Fruit fly (Drosophila melanogaster) whole organism, prepupa: ENCODE results near the gene CG46308.
A peak's percentile ranks its signal among the peaks of the same experiment; 100 is the strongest.

Experiments
- Blimp-1 ChIP-seq: fragments of 200-800 bp; sonication (Bioruptor generic); optimal IDR thresholded peaks from 3 replicates; lab custom pipeline; 2017; ENCODE audit warnings: missing biosample characterization, missing genetic modification characterization, mild to moderate bottlenecking, moderate library complexity, missing genetic modification reagents
- CG10631 ChIP-seq: fragments of 200-800 bp; sonication (Bioruptor generic); optimal IDR thresholded peaks from 2 replicates; lab custom pipeline; 2016; ENCODE audit warnings: missing biosample characterization, missing genetic modification characterization
- CG10669 ChIP-seq: fragments of 200-800 bp; sonication (Bioruptor generic); optimal IDR thresholded peaks from 3 replicates; lab custom pipeline; 2018; ENCODE audit warnings: missing biosample characterization, mild to moderate bottlenecking, missing genetic modification characterization, moderate library complexity
- CG11762 ChIP-seq: fragments of 200-800 bp; sonication (Bioruptor generic); optimal IDR thresholded peaks from 3 replicates; lab custom pipeline; 2016; ENCODE audit warnings: missing biosample characterization, missing genetic modification characterization; ENCODE audit not compliant: insufficient read depth
- CG11902 ChIP-seq: fragments of 200-800 bp; sonication (Bioruptor generic); optimal IDR thresholded peaks from 3 replicates; lab custom pipeline; 2016; ENCODE audit warnings: missing biosample characterization, missing genetic modification characterization
- CG1621 ChIP-seq: fragments of 200-800 bp; sonication (Bioruptor generic); optimal IDR thresholded peaks from 3 replicates; lab custom pipeline; 2018; ENCODE audit warnings: missing biosample characterization, mild to moderate bottlenecking, missing genetic modification characterization
- CG16779 ChIP-seq: fragments of 200-800 bp; sonication (Bioruptor generic); optimal IDR thresholded peaks from 3 replicates; lab custom pipeline; 2017; ENCODE audit warnings: missing biosample characterization, mild to moderate bottlenecking, missing genetic modification characterization
- CG3032 ChIP-seq: fragments of 200-800 bp; optimal IDR thresholded peaks from 2 replicates; lab custom pipeline; 2019; ENCODE audit warnings: missing biosample characterization, mild to moderate bottlenecking, missing genetic modification characterization, moderate library complexity
- CG31627 ChIP-seq: fragments of 200-800 bp; sonication (Bioruptor generic); optimal IDR thresholded peaks from 3 replicates; lab custom pipeline; 2016; ENCODE audit warnings: missing biosample characterization, missing genetic modification characterization
- CG32006 ChIP-seq: fragments of 200-800 bp; sonication (Bioruptor generic); optimal IDR thresholded peaks from 3 replicates; lab custom pipeline; 2017; ENCODE audit warnings: missing biosample characterization, mild to moderate bottlenecking, missing genetic modification characterization
- CG34406 ChIP-seq: fragments of 200-800 bp; sonication (Bioruptor generic); optimal IDR thresholded peaks from 3 replicates; lab custom pipeline; 2016; ENCODE audit warnings: missing biosample characterization, missing genetic modification characterization
- CG3919 ChIP-seq: fragments of 200-800 bp; sonication (Bioruptor generic); optimal IDR thresholded peaks from 3 replicates; lab custom pipeline; 2016; ENCODE audit warnings: missing biosample characterization, missing genetic modification characterization
- CG6163 ChIP-seq: fragments of 200-800 bp; sonication (Bioruptor generic); IDR thresholded peaks from 3 replicates; pipeline ENCODE4 v1.3.6; 2022; ENCODE audit warnings: missing biosample characterization, missing genetic modification characterization
- CG6276 ChIP-seq: fragments of 200-800 bp; sonication (Bioruptor generic); optimal IDR thresholded peaks from 2 replicates; lab custom pipeline; 2017; ENCODE audit warnings: missing biosample characterization, mild to moderate bottlenecking, missing genetic modification characterization
- CG6792 ChIP-seq: fragments of 200-800 bp; sonication (Bioruptor generic); optimal IDR thresholded peaks from 3 replicates; lab custom pipeline; 2016; ENCODE audit warnings: missing biosample characterization, missing genetic modification characterization
- CG7368 ChIP-seq: fragments of 200-800 bp; sonication (Bioruptor generic); optimal IDR thresholded peaks from 3 replicates; lab custom pipeline; 2016; ENCODE audit warnings: missing biosample characterization, missing genetic modification characterization
- CG8119 ChIP-seq: fragments of 200-800 bp; sonication (Bioruptor generic); IDR thresholded peaks from 3 replicates; pipeline ENCODE4 v1.3.6; 2022; ENCODE audit warnings: missing biosample characterization, missing genetic modification characterization
- CG8319 ChIP-seq: fragments of 200-800 bp; sonication (Bioruptor generic); optimal IDR thresholded peaks from 3 replicates; lab custom pipeline; 2016; ENCODE audit warnings: missing biosample characterization, missing genetic modification characterization
- CG8632 ChIP-seq: fragments of 200-800 bp; sonication (Bioruptor generic); optimal IDR thresholded peaks from 3 replicates; lab custom pipeline; 2016; ENCODE audit warnings: missing biosample characterization, missing genetic modification characterization
- CG9139 ChIP-seq: fragments of 200-800 bp; sonication (Bioruptor generic); optimal IDR thresholded peaks from 3 replicates; lab custom pipeline; 2017; ENCODE audit warnings: missing biosample characterization, mild to moderate bottlenecking, missing genetic modification characterization
- Eip75B ChIP-seq: fragments of 200-800 bp; sonication (Bioruptor generic); optimal IDR thresholded peaks from 3 replicates; lab custom pipeline; 2016; ENCODE audit warnings: missing biosample characterization, missing genetic modification characterization
- Eip78C ChIP-seq: fragments of 200-800 bp; sonication (Bioruptor generic); peaks from one replicate; lab custom pipeline; 2016; ENCODE audit warnings: missing biosample characterization, missing genetic modification characterization
- Eip93F ChIP-seq: fragments of 200-800 bp; sonication (Bioruptor generic); optimal IDR thresholded peaks from 2 replicates; lab custom pipeline; 2016; ENCODE audit warnings: missing biosample characterization, mild to moderate bottlenecking, missing genetic modification characterization
- Ets21C ChIP-seq: fragments of 200-800 bp; sonication (Bioruptor generic); optimal IDR thresholded peaks from 3 replicates; lab custom pipeline; 2016; ENCODE audit warnings: missing biosample characterization, missing genetic modification characterization
- Ets96B ChIP-seq: fragments of 200-800 bp; optimal IDR thresholded peaks from 2 replicates; lab custom pipeline; 2019; ENCODE audit warnings: missing biosample characterization, mild to moderate bottlenecking, missing genetic modification characterization, moderate library complexity
- Gug ChIP-seq: fragments of 200-800 bp; sonication (Bioruptor generic); IDR thresholded peaks from 2 replicates; pipeline ENCODE4 v1.3.6; 2022; ENCODE audit warnings: missing biosample characterization, missing genetic modification characterization
- Hr38 ChIP-seq: sonication (Bioruptor generic); optimal IDR thresholded peaks from 2 replicates; lab custom pipeline; 2016; ENCODE audit warnings: missing biosample characterization, missing genetic modification characterization
- Hr4 ChIP-seq: fragments of 200-800 bp; sonication (Bioruptor generic); optimal IDR thresholded peaks from 3 replicates; lab custom pipeline; 2016; ENCODE audit warnings: missing biosample characterization, missing genetic modification characterization
- Smox ChIP-seq: fragments of 200-800 bp; sonication (Bioruptor generic); optimal IDR thresholded peaks from 3 replicates; lab custom pipeline; 2016; ENCODE audit warnings: missing biosample characterization, missing genetic modification characterization
- Sox102F ChIP-seq: fragments of 200-800 bp; sonication (Bioruptor generic); optimal IDR thresholded peaks from 2 replicates; lab custom pipeline; 2016; ENCODE audit warnings: missing biosample characterization, mild to moderate bottlenecking, missing genetic modification characterization
- Sox14 ChIP-seq: fragments of 200-800 bp; sonication (Bioruptor generic); optimal IDR thresholded peaks from 3 replicates; lab custom pipeline; 2016; ENCODE audit warnings: missing biosample characterization, missing genetic modification characterization
- achi ChIP-seq: fragments of 200-800 bp; sonication (Bioruptor generic); optimal IDR thresholded peaks from 3 replicates; lab custom pipeline; 2016; ENCODE audit warnings: missing biosample characterization, missing genetic modification characterization
- acj6 ChIP-seq: fragments of 200-800 bp; sonication (Bioruptor generic); optimal IDR thresholded peaks from 3 replicates; lab custom pipeline; 2016; ENCODE audit warnings: missing biosample characterization, missing genetic modification characterization
- cyc ChIP-seq: fragments of 200-800 bp; sonication (Bioruptor generic); optimal IDR thresholded peaks from 3 replicates; lab custom pipeline; 2016; ENCODE audit warnings: missing biosample characterization, missing genetic modification characterization
- eg ChIP-seq: fragments of 200-800 bp; sonication (Bioruptor generic); IDR thresholded peaks from 3 replicates; pipeline ENCODE4 v1.3.6; 2022; ENCODE audit warnings: missing biosample characterization, missing genetic modification characterization
- fd59A ChIP-seq: fragments of 200-800 bp; sonication (Bioruptor generic); optimal IDR thresholded peaks from 2 replicates; lab custom pipeline; 2017; ENCODE audit warnings: missing biosample characterization, mild to moderate bottlenecking, missing genetic modification characterization, missing genetic modification reagents
- fd85E ChIP-seq: fragments of 200-800 bp; sonication (Bioruptor generic); optimal IDR thresholded peaks from 3 replicates; lab custom pipeline; 2016; ENCODE audit warnings: missing biosample characterization, missing genetic modification characterization
- fkh ChIP-seq: fragments of 200-800 bp; sonication (Bioruptor generic); optimal IDR thresholded peaks from 3 replicates; lab custom pipeline; 2017; ENCODE audit warnings: missing biosample characterization, mild to moderate bottlenecking, missing genetic modification characterization, moderate library complexity
- lz ChIP-seq: fragments of 200-800 bp; sonication (Bioruptor generic); optimal IDR thresholded peaks from 3 replicates; lab custom pipeline; 2016; ENCODE audit warnings: missing biosample characterization, missing genetic modification characterization
- net ChIP-seq: fragments of 200-800 bp; sonication (Bioruptor generic); optimal IDR thresholded peaks from 3 replicates; lab custom pipeline; 2016; ENCODE audit warnings: missing biosample characterization, missing genetic modification characterization
- salr ChIP-seq, 2 experiments: fragments of 200-800 bp; sonication (Bioruptor generic); optimal IDR thresholded peaks; 3 replicates each; lab custom pipeline; 2016 to 2018; ENCODE audit warnings: missing biosample characterization in 2 of 2, missing genetic modification characterization in 2 of 2, mild to moderate bottlenecking in 1 of 2
- spab ChIP-seq: fragments of 200-800 bp; sonication (Bioruptor generic); optimal IDR thresholded peaks from 2 replicates; lab custom pipeline; 2017; ENCODE audit warnings: missing biosample characterization, mild to moderate bottlenecking, missing genetic modification characterization, missing genetic modification reagents
- ss ChIP-seq, 2 experiments: fragments of 200-800 bp; sonication (Bioruptor generic); optimal IDR thresholded peaks; 2 replicates in 1 of 2; 3 replicates in 1 of 2; lab custom pipeline; 2017 to 2018; ENCODE audit warnings: mild to moderate bottlenecking in 2 of 2, missing biosample characterization in 2 of 2, missing genetic modification characterization in 2 of 2, moderate library complexity in 1 of 2
- svp ChIP-seq: fragments of 200-800 bp; sonication (Bioruptor generic); peaks from one replicate; lab custom pipeline; 2016; ENCODE audit warnings: missing biosample characterization, missing genetic modification characterization
- topi ChIP-seq: fragments of 200-800 bp; sonication (Bioruptor generic); optimal IDR thresholded peaks from 3 replicates; lab custom pipeline; 2016; ENCODE audit warnings: missing biosample characterization, missing genetic modification characterization
- vri ChIP-seq: fragments of 200-800 bp; sonication (Bioruptor generic); optimal IDR thresholded peaks from 3 replicates; lab custom pipeline; 2016; ENCODE audit warnings: missing biosample characterization, mild to moderate bottlenecking, missing genetic modification characterization

CG46308 gene

DNA sequence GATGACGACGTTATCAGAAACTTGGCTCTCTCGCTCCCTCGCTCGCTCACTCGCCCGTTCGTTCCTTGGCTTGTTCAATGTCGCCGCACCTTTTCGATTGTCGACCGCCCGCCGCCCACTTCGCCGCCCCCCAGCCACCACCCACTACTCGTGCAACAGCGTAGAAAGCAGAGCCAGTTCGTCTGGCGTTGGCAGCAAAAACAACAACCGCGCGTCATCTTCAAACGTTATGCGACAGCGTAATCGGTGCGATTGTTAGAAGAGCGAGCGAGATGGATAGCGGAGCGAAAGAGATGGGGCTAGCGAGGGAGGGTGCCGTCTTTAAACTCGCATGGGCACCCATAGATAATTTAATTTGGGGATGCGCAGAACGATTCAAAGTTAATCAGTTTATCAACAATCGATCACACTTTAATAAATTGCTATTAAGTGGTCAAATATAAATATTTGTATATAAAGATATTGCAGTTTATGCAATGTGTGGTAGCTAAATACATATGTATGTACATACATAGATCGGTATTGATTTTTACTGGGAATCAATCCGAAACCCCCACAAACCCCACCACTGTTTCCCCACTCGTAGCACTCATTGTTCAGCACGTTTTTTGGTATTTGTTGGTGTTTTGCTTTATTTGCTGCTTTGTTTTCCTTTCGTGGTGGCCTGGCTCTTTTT is 52.8 kb downstream of the CG46308 start (continued):
- TF ChIP-seq Sox14 (peak; percentile 82), fd85E (no peak), CG31627 (peak; percentile 84), CG10631 (peak; percentile 40), Eip75B (GFP tag; lab: Kevin White, UChicago) (no peak), CG8632 (peak; percentile 37), Sox102F (peak; percentile 77), Hr38 (GFP tag; lab: Kevin White, UChicago) (no peak), acj6 (GFP tag; lab: Kevin White, UChicago) (peak; percentile 74), CG6163 (GFP tag; lab: Robert Waterston, UW) (peak; percentile 49; the same call in 2 of the 3 replicates), Gug (GFP tag; lab: Robert Waterston, UW) (no peak), Smox (GFP tag; lab: Kevin White, UChicago) (peak; percentile 84), fkh (GFP tag; lab: Kevin White, UChicago) (peak; percentile 45), topi (GFP tag; lab: Kevin White, UChicago) (peak; percentile 55), CG7368 (GFP tag; lab: Kevin White, UChicago) (peak; percentile 22), CG8119 (GFP tag; lab: Robert Waterston, UW) (peak; percentile 78), CG11902 (GFP tag; lab: Kevin White, UChicago) (peak; percentile 7), Eip93F (GFP tag; lab: Kevin White, UChicago) (peak; percentile 69), CG32006 (GFP tag; lab: Kevin White, UChicago) (peak; percentile 83), Eip78C (peak; percentile 75), CG6276 (GFP tag; lab: Kevin White, UChicago) (peak; percentile 0), CG11762 (GFP tag; lab: Kevin White, UChicago) (peak; percentile 47), Ets21C (GFP tag; lab: Kevin White, UChicago) (peak; percentile 63), vri (GFP tag; lab: Kevin White, UChicago) (peak; percentile 95), CG8319 (no peak), salr (GFP tag; optimal IDR thresholded peaks at IDR 0.05; lab: Kevin White, UChicago) (no peak), CG10669 (GFP tag; lab: Kevin White, UChicago) (no peak), CG34406 (peak; percentile 55), CG9139 (GFP tag; lab: Kevin White, UChicago) (no peak), CG16779 (tag; lab: Kevin White, UChicago) (no peak), CG3919 (GFP tag; lab: Kevin White, UChicago) (no peak), ss (GFP tag; optimal IDR thresholded peaks at IDR 0.05; lab: Kevin White, UChicago) (no peak)

DNA sequence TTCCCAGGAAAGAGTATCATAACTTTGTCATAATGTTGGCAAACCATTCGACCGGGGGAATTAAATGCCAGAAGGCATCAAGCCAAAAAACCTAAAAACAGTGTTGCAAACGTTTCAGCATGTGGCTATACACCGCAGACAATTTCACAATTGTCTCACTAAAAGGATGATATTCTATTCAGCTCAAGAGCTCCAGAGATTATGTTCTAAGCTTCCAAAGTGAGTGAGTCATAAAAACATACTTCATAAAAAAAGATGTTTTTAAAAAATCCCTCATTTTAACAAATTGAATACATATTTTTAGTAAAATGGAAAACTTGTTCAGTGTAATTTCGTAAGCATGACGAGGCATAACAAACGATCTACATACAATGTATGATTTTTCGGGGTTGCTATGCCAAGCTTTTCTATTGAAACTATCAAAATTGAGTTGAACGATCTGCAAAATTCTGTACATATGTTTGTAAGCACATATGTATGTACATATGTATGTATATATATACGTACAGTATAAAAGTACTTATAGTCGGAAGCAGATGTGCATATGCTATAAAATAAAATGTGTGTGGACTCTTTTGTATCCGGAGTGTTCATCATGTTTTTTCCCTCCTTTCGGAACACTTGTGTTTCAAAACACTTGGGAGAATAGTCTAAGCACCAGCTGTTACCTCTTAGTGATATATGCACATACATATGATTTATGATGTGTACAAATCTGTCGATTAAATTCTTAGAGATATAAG is 53.5 kb downstream of the CG46308 start:
- TF ChIP-seq vri (GFP tag; lab: Kevin White, UChicago) = no peak
- TF ChIP-seq net = no peak
- no peak for TF ChIP-seq achi (GFP tag; lab: Kevin White, UChicago)
- TF ChIP-seq Blimp-1 (GFP tag; lab: Kevin White, UChicago) = no peak
- TF ChIP-seq Hr4 (GFP tag; lab: Kevin White, UChicago) = peak; percentile 24
- no peak for TF ChIP-seq CG16779 (tag; lab: Kevin White, UChicago)
- no peak for TF ChIP-seq CG6792
- no peak for TF ChIP-seq Ets21C (GFP tag; lab: Kevin White, UChicago)
- TF ChIP-seq topi (GFP tag; lab: Kevin White, UChicago) = peak; percentile 44
- no peak for TF ChIP-seq fd59A (GFP tag; lab: Kevin White, UChicago)
- TF ChIP-seq Eip75B (GFP tag; lab: Kevin White, UChicago) = peak; percentile 22
- TF ChIP-seq spab (GFP tag; lab: Kevin White, UChicago) = peak; percentile 15
- peak; percentile 79 for TF ChIP-seq Eip78C
- peak; percentile 37 for TF ChIP-seq Ets96B (tag; lab: Kevin White, UChicago)
- no peak for TF ChIP-seq lz (GFP tag; lab: Kevin White, UChicago)
- peak; percentile 10 for TF ChIP-seq CG3032
- TF ChIP-seq Hr38 (GFP tag; lab: Kevin White, UChicago) = no peak
- TF ChIP-seq Sox102F = no peak
- peak; percentile 70 for TF ChIP-seq eg (GFP tag; lab: Robert Waterston, UW)
- peak; percentile 38 for TF ChIP-seq CG10669 (GFP tag; lab: Kevin White, UChicago)
- TF ChIP-seq CG11902 (GFP tag; lab: Kevin White, UChicago) = no peak
- no peak for TF ChIP-seq CG34406
- TF ChIP-seq CG8319 = no peak
- TF ChIP-seq ss (GFP tag; optimal IDR thresholded peaks at IDR 0.05; lab: Kevin White, UChicago) = no peak
- TF ChIP-seq cyc (GFP tag; lab: Kevin White, UChicago) = peak; percentile 55
- TF ChIP-seq CG8119 (GFP tag; lab: Robert Waterston, UW) = 0 out of 3 replicates have a peak, but pooled peaks have one; percentile 9
- peak; percentile 52 for TF ChIP-seq svp (GFP tag; lab: Kevin White, UChicago)
- TF ChIP-seq CG11762 (GFP tag; lab: Kevin White, UChicago) = no peak
- TF ChIP-seq CG7368 (GFP tag; lab: Kevin White, UChicago) = peak; percentile 27
- no peak for TF ChIP-seq CG1621 (tag; lab: Kevin White, UChicago)
